Fruit fly (Drosophila melanogaster): Measurements from ENCODE around the gene CG14626.

The CG14626 gene

DNA sequence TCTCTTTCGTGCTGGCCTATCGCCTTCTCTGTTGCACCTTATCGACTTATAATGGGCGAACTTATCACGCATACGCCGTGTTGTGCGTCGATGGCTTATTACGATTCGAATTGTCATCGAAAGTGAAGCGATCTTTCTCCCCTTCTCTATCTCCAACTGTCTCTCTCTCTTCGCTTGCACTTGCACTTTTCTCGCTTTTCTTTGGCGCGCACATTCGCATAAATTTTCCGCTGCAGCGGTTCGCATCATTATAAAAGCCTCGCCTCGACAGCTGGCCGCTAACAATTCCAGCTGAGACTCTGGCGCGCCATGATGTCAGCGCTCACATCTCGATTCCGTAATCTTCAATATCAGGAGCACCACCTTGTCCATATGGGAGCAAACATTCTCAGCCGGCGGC lies 14.7 kb downstream of the CG14626 start, which contains the start of gene CG14625:
CG14625 (plus strand) TSS at position 301 of the 400 bp plus-strand sequence.
- TF ChIP-seq Blimp-1 (GFP tag; optimal IDR thresholded peaks at IDR 0.05), result peak; percentile 10
- TF ChIP-seq Sin3A (optimal IDR thresholded peaks at IDR 0.05), result no peak

DNA sequence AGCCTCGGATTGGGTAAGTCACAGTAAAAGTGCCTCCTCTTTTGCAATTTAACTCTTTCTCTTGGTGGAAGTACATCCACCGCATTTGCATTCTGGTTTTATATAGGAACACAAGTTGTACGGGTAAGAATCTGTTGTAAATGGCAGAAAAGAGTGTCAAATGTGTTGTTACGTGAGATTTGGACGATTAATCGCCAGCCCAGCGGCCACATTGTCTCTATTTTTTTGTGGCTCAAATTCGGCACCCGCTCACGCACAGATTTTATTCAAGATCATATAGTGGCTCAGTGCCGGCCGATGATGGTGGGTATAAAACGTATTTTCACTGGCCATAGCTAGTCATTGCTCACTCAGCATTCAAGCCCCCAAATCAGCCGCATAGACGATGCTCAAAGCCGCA lies 18.9 kb downstream of the CG14626 start, which contains the start of gene CG11381:
CG11381 (plus strand) TSS at position 301 of the 400 bp plus-strand sequence.
- TF ChIP-seq CG1529 (GFP tag; optimal IDR thresholded peaks at IDR 0.05) (no peak), Mad (GFP tag; optimal IDR thresholded peaks at IDR 0.05) (no peak), her (GFP tag; optimal IDR thresholded peaks at IDR 0.05) (no peak), CG34376 (GFP tag; optimal IDR thresholded peaks at IDR 0.05) (no peak), CG6791 (GFP tag; IDR thresholded peaks at IDR 0.05; ENCODE audit: partially characterized antibody) (no peak), CG2875 (GFP tag; optimal IDR thresholded peaks at IDR 0.05) (no peak), gem (tag; optimal IDR thresholded peaks at IDR 0.05) (no peak), Asciz (GFP tag; optimal IDR thresholded peaks at IDR 0.05) (no peak), CG1233 (GFP tag; optimal IDR thresholded peaks at IDR 0.05) (no peak), odd (GFP tag; optimal IDR thresholded peaks at IDR 0.05) (no peak)

DNA sequence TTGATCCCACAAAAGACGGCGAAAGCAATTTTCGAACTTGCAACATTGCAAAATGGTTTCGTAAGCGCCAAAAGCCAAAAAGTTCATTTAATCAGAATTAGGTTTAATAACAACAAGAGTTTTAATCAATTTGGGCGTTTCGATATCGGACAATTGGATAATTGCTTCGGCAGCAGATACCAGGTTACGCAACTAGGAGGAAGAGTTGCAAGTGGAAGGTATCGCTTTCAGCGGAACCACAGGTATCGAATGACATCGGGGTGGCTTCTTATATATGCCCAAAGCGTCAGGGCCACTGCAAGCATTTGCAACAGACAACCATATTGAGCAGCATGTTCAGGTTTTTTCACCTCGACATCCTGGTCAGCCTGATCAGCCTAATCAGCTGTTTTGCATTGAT lies 21.9 kb downstream of the CG14626 start, which contains the start of gene CG14624:
CG14624 (plus strand) TSS at position 301 of the 400 bp plus-strand sequence.
- no peak for TF ChIP-seq CG18262 (tag; optimal IDR thresholded peaks at IDR 0.05)
- TF ChIP-seq zfh1 (GFP tag; IDR thresholded peaks at IDR 0.05), result no peak
- no peak for TF ChIP-seq crc (GFP tag; optimal IDR thresholded peaks at IDR 0.05)
- TF ChIP-seq sim (GFP tag; IDR thresholded peaks at IDR 0.05), result no peak
- TF ChIP-seq dmrt11E (tag; optimal IDR thresholded peaks at IDR 0.05), result no peak
- no peak for TF ChIP-seq Fer2 (tag; optimal IDR thresholded peaks at IDR 0.05)
- no peak for TF ChIP-seq insv (GFP tag; optimal IDR thresholded peaks at IDR 0.05)
- TF ChIP-seq chm (GFP tag; IDR thresholded peaks at IDR 0.05), result no peak
- no peak for TF ChIP-seq fd64A (GFP tag; optimal IDR thresholded peaks at IDR 0.05)
- no peak for TF ChIP-seq CG14667 (GFP tag; IDR thresholded peaks at IDR 0.05)
- TF ChIP-seq hbn (GFP tag; IDR thresholded peaks at IDR 0.05; ENCODE audit: partially characterized antibody), result no peak
- no peak for TF ChIP-seq ap (GFP tag; IDR thresholded peaks at IDR 0.05)

DNA sequence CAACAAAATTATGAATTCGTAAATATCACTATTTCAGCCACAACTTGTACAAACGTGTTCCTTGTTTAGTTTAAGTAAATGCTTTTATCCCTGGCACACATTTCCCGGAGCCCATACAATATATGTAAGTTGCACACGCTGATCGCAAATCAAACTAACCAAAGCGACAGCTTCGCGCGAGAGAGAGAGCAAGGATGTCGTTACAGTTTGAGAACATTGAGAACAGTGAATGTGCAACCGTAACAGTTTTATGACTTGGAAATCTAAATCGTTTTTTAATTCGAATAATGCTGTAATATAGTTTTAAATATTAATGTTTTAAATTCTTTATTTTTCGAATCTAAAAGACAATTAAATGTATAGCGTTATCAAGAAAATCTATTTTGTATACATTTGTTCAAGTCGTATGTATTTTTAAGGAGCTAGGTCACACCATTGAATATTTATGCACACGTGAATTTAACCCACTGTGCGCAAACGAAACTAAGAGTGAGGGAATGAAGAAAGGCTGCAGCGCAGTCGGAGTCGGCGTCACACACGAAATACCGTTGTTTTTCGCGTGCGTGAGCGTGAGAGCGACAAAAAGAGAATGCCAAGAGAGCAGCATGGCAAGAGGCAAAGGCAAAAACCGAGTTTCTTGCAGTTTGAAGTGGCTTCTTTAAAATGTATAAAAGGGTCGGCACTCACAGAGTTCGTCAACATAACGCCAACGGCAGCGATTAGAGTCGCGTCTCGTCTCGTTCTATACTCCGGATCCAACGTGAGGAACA lies 24.9 kb downstream of the CG14626 start, which contains the start of gene CG11382:
CG11382 (plus strand) TSS at position 720 of the 770 bp plus-strand sequence.
- TF ChIP-seq CG18619 (GFP tag; optimal IDR thresholded peaks at IDR 0.05) (no peak), nerfin-1 (tag; optimal IDR thresholded peaks at IDR 0.05) (peak; percentile 3), Xrp1 (GFP tag; IDR thresholded peaks at IDR 0.05) (0 out of 2 replicates have a peak, but pooled peaks have one; percentile 21), sens (GFP tag) (peak; percentile 36), her (GFP tag; optimal IDR thresholded peaks at IDR 0.05) (no peak), Med (GFP tag) (no peak), stwl (tag; optimal IDR thresholded peaks at IDR 0.05) (peak; percentile 5), CG6654 (GFP tag; optimal IDR thresholded peaks at IDR 0.05) (peak; percentile 96), CG15073 (GFP tag; optimal IDR thresholded peaks at IDR 0.05) (no peak), CG15696 (tag; optimal IDR thresholded peaks at IDR 0.05) (peak; percentile 15), Trl (optimal IDR thresholded peaks at IDR 0.05) (peak; percentile 10 to 57), Trl (GFP tag; optimal IDR thresholded peaks at IDR 0.05) (no peak), CG8388 (GFP tag; optimal IDR thresholded peaks at IDR 0.05) (peak; percentile 20), sr (GFP tag; IDR thresholded peaks at IDR 0.05) (no peak), BEAF-32 (GFP tag; optimal IDR thresholded peaks at IDR 0.05) (peak; percentile 12), tup (GFP tag; optimal IDR thresholded peaks at IDR 0.05) (no peak), Dll (GFP tag; IDR thresholded peaks at IDR 0.05; ENCODE audit: partially characterized antibody) (0 out of 4 replicates have a peak, but pooled peaks have one; percentile 39), dan (GFP tag; IDR thresholded peaks at IDR 0.05) (no peak), CG4707 (GFP tag; optimal IDR thresholded peaks at IDR 0.05) (peak; percentile 78), tll (GFP tag; optimal IDR thresholded peaks at IDR 0.05) (peak in 1 of 2 experiments; percentile 13), gro (GFP tag; optimal IDR thresholded peaks at IDR 0.05) (no peak), zen (tag; optimal IDR thresholded peaks at IDR 0.05) (peak; percentile 37)

All from whole organism, embryonic.